Worm (Caenorhabditis elegans): ENCODE results near the gene rbm-26.

ce11 chrIII:5722550-5722949 is 11.2 kb downstream of the rbm-26 start, which contains the start of gene wrm-1:
- TF ChIP-seq elt-3 (tag; optimal IDR thresholded peaks at IDR 0.05) (no peak), egl-5 (tag; optimal IDR thresholded peaks at IDR 0.05) (no peak), unc-62 (GFP tag; optimal IDR thresholded peaks at IDR 0.05) (no peak), lin-15B (tag; optimal IDR thresholded peaks at IDR 0.05) (no peak), sea-2 (GFP tag; optimal IDR thresholded peaks at IDR 0.05) (no peak), ama-1 (optimal IDR thresholded peaks at IDR 0.05) (no peak), ZK546.5 (tag; optimal IDR thresholded peaks at IDR 0.05) (no peak), ceh-28 (tag; optimal IDR thresholded peaks at IDR 0.05) (no peak), elt-1 (tag; optimal IDR thresholded peaks at IDR 0.05) (no peak), unc-39 (tag; optimal IDR thresholded peaks at IDR 0.05) (no peak), ceh-9 (tag; optimal IDR thresholded peaks at IDR 0.05) (no peak), elt-2 (tag; optimal IDR thresholded peaks at IDR 0.05) (no peak), nhr-76 (tag; optimal IDR thresholded peaks at IDR 0.05) (no peak)

Data from whole organism, L3 larva.